Worm (Caenorhabditis elegans): ENCODE measurements around the gene glr-1.

DNA sequence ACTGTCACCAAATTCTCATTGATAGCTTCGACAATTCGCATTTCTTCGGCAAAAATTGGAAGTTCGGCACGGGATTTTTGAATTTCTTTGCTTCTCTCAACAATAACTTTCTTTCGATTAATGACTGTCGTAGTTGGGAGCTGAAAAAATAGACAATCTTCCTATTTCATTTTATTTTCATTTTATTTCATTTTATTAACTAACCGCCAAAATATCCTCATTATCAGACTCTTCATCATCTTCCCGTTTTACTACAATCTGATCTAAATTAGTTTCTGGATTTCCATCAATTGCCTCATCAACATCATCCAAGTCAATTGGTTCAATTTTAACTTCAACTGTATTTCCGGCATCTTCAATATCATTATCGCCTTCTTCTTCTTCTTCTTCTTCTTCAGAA is 25.1 kb upstream of the glr-1 start:
- TF ChIP-seq hlh-8 (tag; optimal IDR thresholded peaks at IDR 0.05) (no peak), dmd-4 (tag; optimal IDR thresholded peaks at IDR 0.05; ENCODE audit: borderline replicate concordance) (no peak)
